Fruit fly (Drosophila melanogaster) whole organism, adult: ENCODE measurements around the gene CG13457.
A peak's percentile ranks its signal among the peaks of the same experiment; 100 is the strongest.

Source experiments
- CG11617 ChIP-seq: fragments of 200-800 bp; sonication (Bioruptor generic); optimal IDR thresholded peaks from 2 replicates; lab custom pipeline; 2017; ENCODE audit warnings: mild to moderate bottlenecking, missing biosample characterization, missing genetic modification reagents, missing genetic modification characterization
- CG12768 ChIP-seq: fragments of 200-800 bp; sonication (Bioruptor generic); optimal IDR thresholded peaks from 2 replicates; lab custom pipeline; 2017; ENCODE audit warnings: missing biosample characterization, missing genetic modification characterization, mild to moderate bottlenecking, moderate library complexity, missing genetic modification reagents
- CG14711 ChIP-seq: fragments of 200-800 bp; sonication (Bioruptor generic); optimal IDR thresholded peaks from 2 replicates; lab custom pipeline; 2018; ENCODE audit warnings: missing biosample characterization, mild to moderate bottlenecking, missing genetic modification characterization, moderate library complexity
- CG1620 ChIP-seq: fragments of 200-800 bp; sonication (Bioruptor generic); optimal IDR thresholded peaks from 2 replicates; lab custom pipeline; 2016; ENCODE audit warnings: missing biosample characterization, missing genetic modification characterization
- CG33017 ChIP-seq: fragments of 200-800 bp; sonication (Bioruptor generic); optimal IDR thresholded peaks from 2 replicates; lab custom pipeline; 2018; ENCODE audit warnings: missing biosample characterization, mild to moderate bottlenecking, missing genetic modification characterization, moderate library complexity
- CG5204 ChIP-seq: fragments of 200-800 bp; sonication (Bioruptor generic); optimal IDR thresholded peaks from 2 replicates; lab custom pipeline; 2016; ENCODE audit warnings: missing biosample characterization, missing genetic modification characterization
- CG7045 ChIP-seq: fragments of 200-800 bp; sonication (Bioruptor generic); optimal IDR thresholded peaks from 2 replicates; lab custom pipeline; 2017; ENCODE audit warnings: missing biosample characterization, mild to moderate bottlenecking, missing genetic modification characterization
- CG7101 ChIP-seq: fragments of 200-800 bp; sonication (Bioruptor generic); optimal IDR thresholded peaks from 2 replicates; lab custom pipeline; 2018; ENCODE audit warnings: missing biosample characterization, mild to moderate bottlenecking, missing genetic modification characterization, moderate library complexity
- Clk ChIP-seq: fragments of 200-800 bp; sonication (Bioruptor generic); optimal IDR thresholded peaks from 2 replicates; lab custom pipeline; 2017; ENCODE audit warnings: missing biosample characterization, missing genetic modification characterization
- Crg-1 ChIP-seq: fragments of 200-800 bp; sonication (Bioruptor generic); optimal IDR thresholded peaks from 2 replicates; lab custom pipeline; 2016; ENCODE audit warnings: missing biosample characterization, missing genetic modification characterization
- Hr96 ChIP-seq: fragments of 200-800 bp; sonication (Bioruptor generic); optimal IDR thresholded peaks from 2 replicates; lab custom pipeline; 2016; ENCODE audit warnings: missing biosample characterization, missing genetic modification characterization
- Mnt ChIP-seq: fragments of 200-800 bp; sonication (Bioruptor generic); optimal IDR thresholded peaks from 2 replicates; lab custom pipeline; 2016; ENCODE audit warnings: missing biosample characterization, mild to moderate bottlenecking, missing genetic modification characterization
- bab1 ChIP-seq: fragments of 200-800 bp; sonication (Bioruptor generic); optimal IDR thresholded peaks from 3 replicates; lab custom pipeline; 2019; ENCODE audit warnings: missing biosample characterization, mild to moderate bottlenecking, missing genetic modification characterization, moderate library complexity
- cic ChIP-seq: fragments of 200-800 bp; sonication (Bioruptor generic); optimal IDR thresholded peaks from 2 replicates; lab custom pipeline; 2017; ENCODE audit warnings: missing biosample characterization, mild to moderate bottlenecking, missing genetic modification characterization, moderate library complexity
- cnc ChIP-seq, 2 experiments: fragments of >200 bp; optimal IDR thresholded peaks; 2 replicates each; lab custom pipeline; 2017
- kay ChIP-seq: fragments of 200-800 bp; sonication (Bioruptor generic); peaks from one replicate; lab custom pipeline; 2016; ENCODE audit warnings: missing biosample characterization, missing genetic modification characterization, borderline replicate concordance
- ovo ChIP-seq: fragments of 200-800 bp; sonication (Bioruptor generic); optimal IDR thresholded peaks from 2 replicates; lab custom pipeline; 2016; ENCODE audit warnings: missing biosample characterization, missing genetic modification characterization
- pad ChIP-seq: fragments of 200-800 bp; sonication (Bioruptor generic); optimal IDR thresholded peaks from 3 replicates; lab custom pipeline; 2017; ENCODE audit warnings: missing biosample characterization, missing genetic modification characterization, mild to moderate bottlenecking, moderate library complexity, missing genetic modification reagents
- tj ChIP-seq: fragments of 200-800 bp; sonication (Bioruptor generic); optimal IDR thresholded peaks from 3 replicates; lab custom pipeline; 2017; ENCODE audit warnings: missing biosample characterization, mild to moderate bottlenecking, missing genetic modification characterization, moderate library complexity
- toe ChIP-seq: fragments of 200-800 bp; sonication (Bioruptor generic); optimal IDR thresholded peaks from 2 replicates; lab custom pipeline; 2016; ENCODE audit warnings: missing biosample characterization, missing genetic modification characterization

CG13457 gene

dm6 chr3L:15161549-15161948 is 30.4 kb upstream of the CG13457 start, which contains the start of gene CG6878:
Gene CG6878, plus strand, starts transcription at chr3L:15161817.
- peak; percentile 56 for TF ChIP-seq Mnt
- TF ChIP-seq CG1620 = no peak
- no peak for TF ChIP-seq CG33017 (tag; lab: Kevin White, UChicago)
- TF ChIP-seq toe = no peak
- TF ChIP-seq cic (GFP tag; lab: Kevin White, UChicago) = no peak
- TF ChIP-seq CG12768 = no peak
- TF ChIP-seq CG7101 = peak; percentile 42
- peak; percentile 44 for TF ChIP-seq bab1 (GFP tag; lab: Kevin White, UChicago)
- no peak for TF ChIP-seq tj (GFP tag; lab: Kevin White, UChicago)
- no peak for TF ChIP-seq Crg-1 (GFP tag; lab: Kevin White, UChicago)
- TF ChIP-seq pad (GFP tag; lab: Kevin White, UChicago) = no peak

- TF ChIP-seq CG5204 (GFP tag; lab: Kevin White, UChicago) (no peak), tj (GFP tag; lab: Kevin White, UChicago) (peak; percentile 30), Clk (peak; percentile 22), CG7045 (GFP tag; lab: Kevin White, UChicago) (peak; percentile 67), cic (GFP tag; lab: Kevin White, UChicago) (no peak), CG14711 (tag; lab: Kevin White, UChicago) (peak; percentile 54), CG33017 (tag; lab: Kevin White, UChicago) (no peak), ovo (peak; percentile 13), bab1 (GFP tag; lab: Kevin White, UChicago) (no peak), kay (GFP tag; lab: Kevin White, UChicago) (no peak), toe (peak; percentile 84), Crg-1 (GFP tag; lab: Kevin White, UChicago) (no peak), CG1620 (peak; percentile 59), CG7101 (peak; percentile 50), pad (GFP tag; lab: Kevin White, UChicago) (peak; percentile 48), CG11617 (peak; percentile 60), Mnt (no peak), cnc (optimal IDR thresholded peaks at IDR 0.05; lab: Kevin White, UChicago) (no peak), Hr96 (GFP tag; lab: Kevin White, UChicago) (peak; percentile 68), CG12768 (peak; percentile 58)
Measured at dm6 chr3L:15158330-15159114, 27.3 kb upstream of the CG13457 start, which contains the start of the genes Msh6 and Prp31. Gene Msh6, minus strand, starts transcription at chr3L:15158562. Gene Prp31, plus strand, starts transcription at chr3L:15159100.

dm6 chr3L:15150028-15150427 is 18.9 kb upstream of the CG13457 start:
- TF ChIP-seq tj (GFP tag; lab: Kevin White, UChicago) (no peak), cic (GFP tag; lab: Kevin White, UChicago) (no peak), Hr96 (GFP tag; lab: Kevin White, UChicago) (no peak), CG1620 (no peak), CG14711 (tag; lab: Kevin White, UChicago) (no peak), CG12768 (no peak), cnc (optimal IDR thresholded peaks at IDR 0.05; lab: Kevin White, UChicago) (no peak), CG5204 (GFP tag; lab: Kevin White, UChicago) (no peak), ovo (no peak), toe (no peak), CG11617 (no peak), CG7101 (no peak)

- TF ChIP-seq Mnt = no peak
- TF ChIP-seq ovo = peak; percentile 25
Measured at dm6 chr3L:15146643-15147187, 15.5 kb upstream of the CG13457 start, which contains the start of gene FucTA. Gene FucTA, plus strand, starts transcription at chr3L:15147137.

- peak; percentile 21 for TF ChIP-seq Mnt
- peak; percentile 18 for TF ChIP-seq tj (GFP tag; lab: Kevin White, UChicago)
- TF ChIP-seq kay (GFP tag; lab: Kevin White, UChicago) = peak; percentile 74
- no peak for TF ChIP-seq bab1 (GFP tag; lab: Kevin White, UChicago)
- peak; percentile 18 for TF ChIP-seq CG1620
- TF ChIP-seq cnc (optimal IDR thresholded peaks at IDR 0.05; lab: Kevin White, UChicago) = no peak
- TF ChIP-seq CG11617 = no peak
Measured at dm6 chr3L:15143638-15144600, 12.7 kb upstream of the CG13457 start, which contains the start of the genes CG32147 and Pex3. Gene CG32147, minus strand, starts transcription at chr3L:15144059. Gene Pex3, plus strand, starts transcription at chr3L:15144355.

dm6 chr3L:15143108-15143507 is 11.9 kb upstream of the CG13457 start:
- TF ChIP-seq Hr96 (GFP tag; lab: Kevin White, UChicago) = no peak
- no peak for TF ChIP-seq toe
- no peak for TF ChIP-seq CG5204 (GFP tag; lab: Kevin White, UChicago)
- no peak for TF ChIP-seq ovo
- TF ChIP-seq CG12768 = no peak
- TF ChIP-seq CG33017 (tag; lab: Kevin White, UChicago) = no peak
- TF ChIP-seq Mnt = no peak
- TF ChIP-seq bab1 (GFP tag; lab: Kevin White, UChicago) = no peak
- no peak for TF ChIP-seq Crg-1 (GFP tag; lab: Kevin White, UChicago)
- no peak for TF ChIP-seq CG11617
- no peak for TF ChIP-seq CG14711 (tag; lab: Kevin White, UChicago)
- TF ChIP-seq cic (GFP tag; lab: Kevin White, UChicago) = no peak
- no peak for TF ChIP-seq pad (GFP tag; lab: Kevin White, UChicago)
- TF ChIP-seq Clk = no peak
- TF ChIP-seq CG7101 = no peak
- no peak for TF ChIP-seq tj (GFP tag; lab: Kevin White, UChicago)
- TF ChIP-seq CG1620 = no peak
- no peak for TF ChIP-seq CG7045 (GFP tag; lab: Kevin White, UChicago)
- no peak for TF ChIP-seq kay (GFP tag; lab: Kevin White, UChicago)
